Worm (Caenorhabditis elegans) whole organism, L4 larva: ENCODE measurements around the gene col-75.
A peak's percentile ranks its signal among the peaks of the same experiment; 100 is the strongest.

Experiments
- D1046.2 ChIP-seq: fragments of 200-800 bp; sonication (Bioruptor generic); IDR thresholded peaks from 2 replicates; pipeline ENCODE4 v1.3.6; 2022; ENCODE audit warnings: missing genetic modification characterization, missing compliant biosample characterization
- F37D6.2 ChIP-seq: sonication (generic microtip); optimal IDR thresholded peaks from 2 replicates; lab custom pipeline; 2016; ENCODE audit warnings: mild to moderate bottlenecking, missing genetic modification characterization, missing compliant biosample characterization
- F44E2.7 ChIP-seq: fragments of 200-800 bp; sonication (Bioruptor generic); IDR thresholded peaks from 2 replicates; pipeline ENCODE4 v2.1.2; 2022; ENCODE audit warnings: missing genetic modification characterization, missing compliant biosample characterization
- T20F7.1 ChIP-seq: fragments of 200-800 bp; sonication (Bioruptor generic); optimal IDR thresholded peaks from 2 replicates; lab custom pipeline; 2018; ENCODE audit warnings: mild to moderate bottlenecking, missing genetic modification characterization, missing compliant biosample characterization
- T26A8.4 ChIP-seq: fragments of 200-800 bp; sonication (Bioruptor generic); IDR thresholded peaks from 2 replicates; pipeline ENCODE4 v1.3.6; 2022; ENCODE audit warnings: missing genetic modification characterization, missing compliant biosample characterization
- Y48G9A.11 ChIP-seq: fragments of 200-800 bp; sonication (Bioruptor generic); IDR thresholded peaks from 2 replicates; pipeline ENCODE4 v1.3.6; 2022; ENCODE audit warnings: missing genetic modification reagents, missing genetic modification characterization, missing compliant biosample characterization
- Y75B8A.6 ChIP-seq: fragments of 200-800 bp; sonication (Bioruptor generic); IDR thresholded peaks from 2 replicates; pipeline ENCODE4 v1.3.6; 2022; ENCODE audit warnings: missing genetic modification reagents, missing genetic modification characterization, missing compliant biosample characterization
- aha-1 ChIP-seq: fragments of 150-350 bp; peaks from one replicate; lab custom pipeline; 2014; ENCODE audit warnings: missing biosample characterization, missing genetic modification characterization
- ama-1 ChIP-seq: fragments of 150-350 bp; optimal IDR thresholded peaks from 2 replicates; lab custom pipeline; 2014; ENCODE audit warnings: inconsistent platforms, mixed read lengths
- ctbp-1 ChIP-seq: fragments of 200-800 bp; sonication (Bioruptor generic); IDR thresholded peaks from 2 replicates; pipeline ENCODE4 v1.3.6; 2022; ENCODE audit warnings: missing genetic modification reagents, missing genetic modification characterization, missing compliant biosample characterization
- daf-12 ChIP-seq: fragments of 150-350 bp; optimal IDR thresholded peaks from 2 replicates; lab custom pipeline; 2014; ENCODE audit warnings: missing biosample characterization, missing genetic modification reagents, missing genetic modification characterization
- daf-16 ChIP-seq, 3 experiments: sonication (generic microtip); optimal IDR thresholded peaks; 2 replicates each; lab custom pipeline; 2016 to 2017; ENCODE audit warnings: missing genetic modification characterization in 3 of 3, missing genetic modification reagents in 3 of 3, mild to moderate bottlenecking in 2 of 3, missing compliant biosample characterization in 2 of 3, missing biosample characterization in 1 of 3, moderate library complexity in 1 of 3
- daf-19 ChIP-seq: fragments of 200-800 bp; sonication (Bioruptor generic); conservative IDR thresholded peaks from 2 replicates; pipeline ENCODE4 v1.3.6; 2022; ENCODE audit warnings: missing genetic modification characterization, missing compliant biosample characterization
- dmd-9 ChIP-seq: fragments of 200-800 bp; sonication (Bioruptor generic); IDR thresholded peaks from 2 replicates; pipeline ENCODE4 v1.3.6; 2022; ENCODE audit warnings: missing genetic modification reagents, missing genetic modification characterization, missing compliant biosample characterization
- egl-27 ChIP-seq: sonication (generic microtip); optimal IDR thresholded peaks from 3 replicates; lab custom pipeline; 2017; ENCODE audit warnings: missing biosample characterization, missing genetic modification reagents, missing genetic modification characterization
- gei-8 ChIP-seq: fragments of 200-800 bp; sonication (Bioruptor generic); optimal IDR thresholded peaks from 2 replicates; lab custom pipeline; 2018; ENCODE audit warnings: mild to moderate bottlenecking, missing genetic modification characterization, missing compliant biosample characterization
- hlh-30 ChIP-seq: sonication (generic microtip); optimal IDR thresholded peaks from 2 replicates; lab custom pipeline; 2017; ENCODE audit warnings: antibody characterized with exemption, mild to moderate bottlenecking, missing genetic modification characterization, missing compliant biosample characterization; ENCODE audit not compliant: insufficient read depth
- hmg-1.1 ChIP-seq: fragments of 200-800 bp; sonication (Bioruptor generic); IDR thresholded peaks from 2 replicates; pipeline ENCODE4 v1.3.6; 2022; ENCODE audit warnings: missing genetic modification reagents, missing genetic modification characterization, missing compliant biosample characterization
- lim-7 ChIP-seq: fragments of 200-800 bp; sonication (Bioruptor generic); IDR thresholded peaks from 2 replicates; pipeline ENCODE4 v1.3.6; 2022; ENCODE audit warnings: missing genetic modification characterization, missing compliant biosample characterization
- lin-38 ChIP-seq: fragments of 200-800 bp; sonication (Bioruptor generic); IDR thresholded peaks from 2 replicates; pipeline ENCODE4 v1.3.6; 2022; ENCODE audit warnings: missing genetic modification reagents, missing genetic modification characterization, missing compliant biosample characterization
- madf-5 ChIP-seq, 2 experiments: fragments of 200-800 bp; sonication (Bioruptor generic); IDR thresholded peaks; 2 replicates each; pipeline ENCODE4 v1.3.6; 2022; ENCODE audit warnings: missing compliant biosample characterization in 2 of 2, missing genetic modification characterization in 2 of 2
- mep-1 ChIP-seq: fragments of 150-350 bp; sonication (generic microtip); optimal IDR thresholded peaks from 3 replicates; lab custom pipeline; 2014; ENCODE audit warnings: missing biosample characterization, missing genetic modification characterization
- mes-2 ChIP-seq: sonication (generic microtip); optimal IDR thresholded peaks from 2 replicates; lab custom pipeline; 2016; ENCODE audit warnings: missing genotype, mild to moderate bottlenecking, missing genetic modification characterization, missing compliant biosample characterization; ENCODE audit not compliant: poor library complexity, severe bottlenecking
- mxl-2 ChIP-seq: fragments of 200-800 bp; sonication (Bioruptor generic); conservative IDR thresholded peaks from 2 replicates; pipeline ENCODE4 v1.3.6; 2022; ENCODE audit warnings: missing genetic modification reagents, missing genetic modification characterization, missing compliant biosample characterization
- mxl-3 ChIP-seq: fragments of 200-800 bp; sonication (Bioruptor generic); optimal IDR thresholded peaks from 2 replicates; lab custom pipeline; 2018; ENCODE audit warnings: mild to moderate bottlenecking, missing genetic modification characterization, missing compliant biosample characterization
- nhr-25 ChIP-seq: sonication (generic microtip); optimal IDR thresholded peaks from 2 replicates; lab custom pipeline; 2017; ENCODE audit warnings: missing genetic modification characterization, mild to moderate bottlenecking, missing compliant biosample characterization, antibody characterized with exemption, moderate library complexity, borderline replicate concordance; ENCODE audit not compliant: insufficient read depth
- nhr-28 ChIP-seq: fragments of 150-350 bp; optimal IDR thresholded peaks from 2 replicates; lab custom pipeline; 2014; ENCODE audit warnings: missing biosample characterization, missing genetic modification characterization
- nhr-42 ChIP-seq: fragments of 200-800 bp; sonication (Bioruptor generic); IDR thresholded peaks from 2 replicates; pipeline ENCODE4 v1.3.6; 2022; ENCODE audit warnings: missing genetic modification characterization, missing compliant biosample characterization
- nhr-48 ChIP-seq: sonication (generic microtip); optimal IDR thresholded peaks from 2 replicates; lab custom pipeline; 2016; ENCODE audit warnings: mild to moderate bottlenecking, missing genetic modification characterization, missing compliant biosample characterization
- pha-4 ChIP-seq, 2 experiments: fragments of 150-350 bp in 1 of 2; fragments of 200-800 bp in 1 of 2; sonication (Bioruptor generic) in 1 of 2; IDR thresholded peaks in 1 of 2; optimal IDR thresholded peaks in 1 of 2; 2 replicates each; pipeline versions ENCODE4 v1.3.6 to Lab custom; 2014 to 2022; ENCODE audit warnings: missing genetic modification characterization in 2 of 2, missing genetic modification reagents in 2 of 2, missing biosample characterization in 1 of 2, missing compliant biosample characterization in 1 of 2
- pqm-1 ChIP-seq: sonication (generic microtip); optimal IDR thresholded peaks from 2 replicates; lab custom pipeline; 2017; ENCODE audit warnings: missing biosample characterization, missing genetic modification characterization
- rbr-2 ChIP-seq: sonication (generic microtip); optimal IDR thresholded peaks from 2 replicates; lab custom pipeline; 2016; ENCODE audit warnings: missing genotype, missing genetic modification characterization, missing compliant biosample characterization
- snpc-4 ChIP-seq: fragments of 150-350 bp; optimal IDR thresholded peaks from 2 replicates; lab custom pipeline; 2014; ENCODE audit warnings: missing biosample characterization, missing genetic modification characterization
- unc-62 ChIP-seq, 3 experiments: fragments of 150-350 bp in 1 of 3; sonication (generic microtip); optimal IDR thresholded peaks in 2 of 3; peaks in 1 of 3; 1 replicate in 1 of 3; 2 replicates in 2 of 3; lab custom pipeline; 2014 to 2017; ENCODE audit warnings: missing biosample characterization in 3 of 3, missing genetic modification characterization in 3 of 3, missing genetic modification reagents in 3 of 3, missing genotype in 1 of 3

Gene col-75

DNA sequence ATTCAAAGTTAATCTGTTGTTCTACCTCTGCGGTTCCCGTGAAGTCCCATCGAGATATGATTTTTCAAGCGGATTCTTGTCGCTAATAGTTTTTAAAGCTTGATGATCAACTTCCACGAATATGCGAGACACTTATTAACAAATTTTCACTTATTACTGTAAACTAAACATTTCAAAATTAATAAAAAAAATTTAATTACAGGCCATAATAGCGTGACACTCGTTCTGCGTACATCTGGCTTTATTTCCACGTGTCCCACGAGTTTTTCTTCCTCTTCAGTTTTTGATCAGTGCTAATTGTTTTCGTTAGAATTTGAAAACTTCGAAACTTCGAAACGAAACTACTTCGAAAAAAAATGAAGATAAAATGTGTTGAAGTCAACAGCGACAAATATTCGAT, 24.4 kb upstream of the col-75 start, which contains the start of gene btb-2:
btb-2 (plus strand) TSS at position 301 of the 400 bp plus-strand sequence.
- TF ChIP-seq lin-38 (GFP tag; lab: Robert Waterston, UW) (no peak), daf-12 (no peak), ama-1 (lab: Kevin White, UChicago) (no peak), rbr-2 (no peak), F44E2.7 (GFP tag; lab: Robert Waterston, UW) (no peak), hlh-30 (tag; lab: Kevin White, UChicago) (no peak), nhr-48 (no peak), T20F7.1 (GFP tag; lab: Kevin White, UChicago) (no peak), Y48G9A.11 (GFP tag; lab: Robert Waterston, UW) (no peak), mxl-2 (GFP tag; lab: Robert Waterston, UW) (no peak), madf-5 (GFP tag; IDR thresholded peaks at IDR 0.05; lab: Robert Waterston, UW) (no peak), ctbp-1 (GFP tag; lab: Robert Waterston, UW) (no peak), daf-19 (no peak), nhr-28 (tag; lab: Kevin White, UChicago) (no peak), Y75B8A.6 (GFP tag; lab: Robert Waterston, UW) (no peak), lim-7 (GFP tag; lab: Robert Waterston, UW) (no peak)
- TF ChIP-seq, all 104 proteins: peak for 0

DNA sequence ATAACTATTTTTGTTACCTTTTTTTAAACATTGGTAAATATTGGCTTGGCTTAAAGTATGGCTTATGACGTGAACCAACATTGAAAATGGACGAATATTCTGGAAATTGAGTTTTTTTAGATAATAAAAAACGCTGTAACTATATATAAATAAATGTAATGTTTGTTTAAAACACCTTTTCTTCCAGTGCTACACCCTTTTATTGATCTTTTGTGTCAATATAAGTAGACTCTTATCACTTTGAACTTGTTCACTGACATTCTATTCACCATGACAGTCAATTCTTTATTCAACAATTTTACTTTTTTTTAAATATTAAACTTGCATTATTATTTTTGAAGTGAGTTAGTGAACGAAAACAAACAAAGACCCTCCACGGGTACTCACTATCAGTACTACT, 22.9 kb upstream of the col-75 start, which contains the start of gene T25D10.1:
T25D10.1 (plus strand) TSS at position 169 of the 400 bp plus-strand sequence.
- TF ChIP-seq nhr-42 (GFP tag; lab: Robert Waterston, UW), result no peak
- no peak for TF ChIP-seq daf-16 (GFP tag; optimal IDR thresholded peaks at IDR 0.05; lab: Kevin White, UChicago)
- TF ChIP-seq daf-16 (tag; optimal IDR thresholded peaks at IDR 0.05; lab: Kevin White, UChicago), result peak; percentile 53
- TF ChIP-seq mep-1, result peak; percentile 21
- TF ChIP-seq aha-1, result no peak
- TF ChIP-seq pha-4 (GFP tag; IDR thresholded peaks at IDR 0.05; lab: Robert Waterston, UW), result no peak
- no peak for TF ChIP-seq pha-4 (tag; optimal IDR thresholded peaks at IDR 0.05; lab: Kevin White, UChicago)
- peak; percentile 34 for TF ChIP-seq pqm-1 (tag; lab: Kevin White, UChicago)

DNA sequence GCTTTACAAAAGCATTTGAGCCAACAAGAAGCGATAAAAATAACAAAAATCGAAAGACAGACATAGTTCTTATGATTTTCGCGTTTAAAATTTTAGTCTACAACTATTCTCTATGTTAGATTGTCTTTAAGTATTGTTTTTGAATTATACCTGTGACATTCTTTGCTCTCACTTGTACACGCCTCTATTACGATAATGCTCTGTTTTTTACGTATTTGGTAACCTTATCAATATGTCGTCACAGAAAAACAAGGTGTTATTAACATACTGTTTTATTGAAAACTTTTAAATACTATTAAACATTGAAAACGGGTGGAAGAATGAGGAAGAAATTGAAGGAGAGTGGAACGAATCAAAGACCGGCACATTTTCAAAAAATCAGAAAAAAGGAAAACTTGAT, 18.8 kb upstream of the col-75 start, which contains the start of gene spp-11:
spp-11 (minus strand) TSS at position 101 of the 400 bp plus-strand sequence.
- no peak for TF ChIP-seq daf-16 (GFP tag; optimal IDR thresholded peaks at IDR 0.05; lab: Kevin White, UChicago)
- TF ChIP-seq daf-16 (tag; optimal IDR thresholded peaks at IDR 0.05; lab: Kevin White, UChicago), result peak; percentile 43
- TF ChIP-seq F37D6.2 (tag; lab: Kevin White, UChicago), result no peak
- TF ChIP-seq, all 104 proteins: peak for 1

DNA sequence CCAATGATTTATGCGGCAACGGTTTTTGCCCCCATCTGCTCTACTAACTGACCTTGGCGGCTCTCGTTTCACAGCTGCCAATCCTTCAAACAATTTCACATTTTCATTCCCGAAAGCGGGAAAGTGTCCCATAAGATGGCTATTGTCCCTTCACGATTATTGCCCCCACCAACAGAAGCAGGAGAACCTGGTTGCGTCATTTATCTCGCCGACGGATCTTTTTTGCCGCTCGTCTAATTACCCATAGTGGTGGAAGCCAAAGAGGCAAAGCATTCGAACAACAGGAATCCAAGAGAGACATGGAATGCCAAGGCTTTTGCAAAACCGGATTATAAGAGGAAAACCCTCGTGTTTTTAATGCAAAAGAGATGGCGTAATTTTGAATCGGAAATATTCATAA, 17.0 kb upstream of the col-75 start:
- TF ChIP-seq mes-2 (tag; lab: Kevin White, UChicago), result no peak
- TF ChIP-seq, all 104 proteins: peak for 0

DNA sequence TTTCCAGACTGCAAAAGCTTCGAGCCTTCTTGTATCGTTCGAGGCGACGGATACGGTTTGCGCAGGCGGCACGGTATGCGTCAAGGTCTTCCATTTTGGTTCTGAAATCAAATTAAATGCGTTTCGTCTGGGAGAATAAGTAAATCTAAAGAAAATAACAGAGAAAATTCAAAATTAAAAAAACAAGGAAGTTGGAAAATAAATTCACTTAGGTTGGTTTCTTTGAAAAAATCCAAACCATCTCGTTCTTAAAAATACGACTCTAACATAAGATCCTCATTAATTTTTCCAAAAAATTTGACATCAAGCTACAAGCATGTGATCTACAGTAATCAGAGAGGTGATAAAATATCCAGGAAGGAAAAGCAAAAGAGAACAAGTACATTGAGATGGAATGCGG, 15.9 kb upstream of the col-75 start, which contains the start of gene T25D10.4:
T25D10.4 (minus strand) TSS at position 101 of the 400 bp plus-strand sequence.
- no peak for TF ChIP-seq hmg-1.1 (GFP tag; lab: Robert Waterston, UW)
- TF ChIP-seq dmd-9 (GFP tag; lab: Robert Waterston, UW), result no peak
- peak in 1 of 2 experiments; percentile 31 for TF ChIP-seq unc-62 (GFP tag; optimal IDR thresholded peaks at IDR 0.05 in 1 of 2; lab: Kevin White, UChicago)
- TF ChIP-seq unc-62 (tag; optimal IDR thresholded peaks at IDR 0.05; lab: Kevin White, UChicago), result no peak
- no peak for TF ChIP-seq daf-19

DNA sequence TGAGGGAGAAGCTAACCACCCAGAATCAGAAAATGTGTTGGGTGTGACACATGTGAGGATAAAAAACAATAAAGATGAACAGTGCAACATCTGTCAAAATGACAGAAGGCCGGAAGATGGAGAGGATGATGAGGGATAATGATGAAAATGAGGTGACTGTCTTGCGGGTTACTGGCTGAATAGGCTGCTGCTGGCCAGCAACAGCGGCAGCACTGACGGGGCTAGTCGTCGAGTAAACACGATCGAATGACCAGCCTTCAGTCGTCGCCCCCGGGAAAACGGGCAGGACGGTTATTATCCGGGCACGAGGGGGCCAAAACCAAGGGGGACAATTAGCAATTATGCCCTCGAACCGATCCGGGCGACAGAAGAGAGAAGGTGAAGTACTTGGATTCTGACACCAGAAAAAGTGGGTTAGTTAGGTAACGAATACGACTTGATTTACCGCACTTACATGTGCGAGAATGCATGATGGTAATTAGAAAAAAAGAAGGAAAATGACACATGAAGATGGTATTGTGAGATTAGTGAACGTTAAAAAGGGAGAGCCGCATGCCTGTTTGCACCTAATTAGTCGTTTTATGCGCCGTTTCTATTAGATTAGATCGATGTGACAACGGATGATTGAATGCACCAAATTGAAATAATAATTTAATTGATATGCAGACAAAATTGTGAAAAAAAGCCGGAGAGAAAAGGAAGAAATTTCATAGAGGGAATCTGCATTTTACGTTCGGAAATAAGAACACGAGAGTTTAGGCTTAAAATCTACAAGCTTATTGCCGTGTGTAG, 14.2 kb upstream of the col-75 start:
- TF ChIP-seq unc-62 (GFP tag; optimal IDR thresholded peaks at IDR 0.05 in 1 of 2; lab: Kevin White, UChicago) (peak in 1 of 2 experiments; percentile 83), unc-62 (tag; optimal IDR thresholded peaks at IDR 0.05; lab: Kevin White, UChicago) (no peak), gei-8 (GFP tag; lab: Kevin White, UChicago) (no peak), D1046.2 (GFP tag; lab: Robert Waterston, UW) (no peak), snpc-4 (no peak), daf-16 (GFP tag; optimal IDR thresholded peaks at IDR 0.05; lab: Kevin White, UChicago) (no peak), daf-16 (tag; optimal IDR thresholded peaks at IDR 0.05; lab: Kevin White, UChicago) (no peak), T26A8.4 (GFP tag; lab: Robert Waterston, UW) (no peak), mxl-3 (GFP tag; lab: Kevin White, UChicago) (peak; percentile 36), egl-27 (tag; lab: Kevin White, UChicago) (no peak), aha-1 (peak; percentile 94), nhr-25 (tag; lab: Kevin White, UChicago) (no peak)
